Worm (Caenorhabditis elegans) whole organism, L4 larva: ENCODE data around the gene pks-1.

Experiments used
- ceh-82 ChIP-seq: sonication (generic microtip); optimal IDR thresholded peaks from 2 replicates; lab custom pipeline; 2017; ENCODE audit warnings: missing biosample characterization, missing genetic modification characterization
- ces-1 ChIP-seq: fragments of 150-350 bp; sonication (generic microtip); optimal IDR thresholded peaks from 4 replicates; lab custom pipeline; 2014; ENCODE audit warnings: missing biosample characterization, missing genetic modification reagents, missing genetic modification characterization
- gei-8 ChIP-seq: fragments of 200-800 bp; sonication (Bioruptor generic); optimal IDR thresholded peaks from 2 replicates; lab custom pipeline; 2018; ENCODE audit warnings: mild to moderate bottlenecking, missing genetic modification characterization, missing compliant biosample characterization
- jun-1 ChIP-seq: fragments of 150-350 bp; optimal IDR thresholded peaks from 2 replicates; lab custom pipeline; 2014; ENCODE audit warnings: missing biosample characterization, missing genetic modification reagents, missing genetic modification characterization
- lin-15B ChIP-seq: fragments of 150-350 bp; sonication (generic microtip); optimal IDR thresholded peaks from 3 replicates; lab custom pipeline; 2014; ENCODE audit warnings: missing biosample characterization, missing genetic modification characterization
- mep-1 ChIP-seq: fragments of 150-350 bp; sonication (generic microtip); optimal IDR thresholded peaks from 3 replicates; lab custom pipeline; 2014; ENCODE audit warnings: missing biosample characterization, missing genetic modification characterization
- set-16 ChIP-seq: fragments of 200-800 bp; sonication (Bioruptor generic); IDR thresholded peaks from 2 replicates; pipeline ENCODE4 v1.3.6; 2022; ENCODE audit warnings: missing genetic modification reagents, missing genetic modification characterization, missing compliant biosample characterization
- snpc-4 ChIP-seq: fragments of 150-350 bp; optimal IDR thresholded peaks from 2 replicates; lab custom pipeline; 2014; ENCODE audit warnings: missing biosample characterization, missing genetic modification characterization

DNA sequence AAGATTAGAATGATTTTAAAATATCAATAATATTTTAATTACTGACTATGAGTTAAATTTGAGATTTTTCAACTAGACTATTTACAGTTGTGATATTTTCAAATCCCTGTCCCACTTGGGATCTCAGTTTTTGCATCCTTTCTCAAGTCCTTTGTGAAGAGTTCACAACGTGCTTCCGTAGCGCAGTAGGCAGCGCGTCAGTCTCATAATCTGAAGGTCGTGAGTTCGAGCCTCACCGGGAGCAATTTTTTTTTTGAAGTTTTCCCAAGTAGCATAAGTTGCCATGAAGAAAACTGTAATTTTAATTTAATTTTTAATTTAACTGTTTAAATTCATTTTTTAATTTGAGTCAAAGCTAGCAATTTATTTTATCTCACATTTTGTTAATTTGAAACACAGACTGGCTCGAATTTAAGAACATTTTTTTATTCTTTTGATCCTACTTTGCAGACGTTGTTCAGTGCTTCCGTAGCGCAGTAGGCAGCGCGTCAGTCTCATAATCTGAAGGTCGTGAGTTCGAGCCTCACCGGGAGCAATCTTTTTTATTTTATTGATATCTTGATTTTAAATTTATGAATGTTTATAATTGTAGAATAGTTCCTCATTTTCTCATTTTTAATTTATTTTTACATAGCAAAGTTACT is 71.8 kb downstream of the pks-1 start:
- TF ChIP-seq gei-8 (GFP tag; lab: Kevin White, UChicago): no peak
- TF ChIP-seq lin-15B (tag; lab: Kevin White, UChicago): no peak
- TF ChIP-seq ces-1 (GFP tag; lab: Kevin White, UChicago): no peak
- TF ChIP-seq jun-1 (tag; lab: Kevin White, UChicago): no peak
- no peak for TF ChIP-seq ceh-82 (tag; lab: Kevin White, UChicago)
- no peak for TF ChIP-seq set-16 (GFP tag; lab: Robert Waterston, UW)
- peak; percentile 50 for TF ChIP-seq mep-1 (tag; lab: Kevin White, UChicago)
- no peak for TF ChIP-seq snpc-4
